Worm (Caenorhabditis elegans) whole organism, L2 larva: ENCODE measurements around the gene kxd-1.

Experiments used
- C34F6.9 ChIP-seq: fragments of 150-350 bp; optimal IDR thresholded peaks from 2 replicates; lab custom pipeline; 2014; ENCODE audit warnings: missing biosample characterization, missing genetic modification characterization
- F13H6.1 ChIP-seq: sonication (generic microtip); optimal IDR thresholded peaks from 2 replicates; lab custom pipeline; 2016; ENCODE audit warnings: missing genetic modification characterization, missing compliant biosample characterization
- R02D3.7 ChIP-seq: fragments of 150-350 bp; optimal IDR thresholded peaks from 2 replicates; lab custom pipeline; 2014; ENCODE audit warnings: missing biosample characterization, missing genetic modification characterization
- Y55F3AM.14 ChIP-seq: fragments of 200-800 bp; sonication (Bioruptor generic); optimal IDR thresholded peaks from 2 replicates; lab custom pipeline; 2018; ENCODE audit warnings: mild to moderate bottlenecking, missing genetic modification characterization, missing compliant biosample characterization
- ZK546.5 ChIP-seq: sonication (generic microtip); optimal IDR thresholded peaks from 2 replicates; lab custom pipeline; 2017; ENCODE audit warnings: missing biosample characterization, missing genetic modification characterization
- alr-1 ChIP-seq: fragments of 150-350 bp; optimal IDR thresholded peaks from 2 replicates; lab custom pipeline; 2014; ENCODE audit warnings: missing biosample characterization, missing genetic modification characterization
- aly-2 ChIP-seq: fragments of 150-350 bp; optimal IDR thresholded peaks from 2 replicates; lab custom pipeline; 2014; ENCODE audit warnings: missing biosample characterization, missing genetic modification characterization
- ceh-82 ChIP-seq: fragments of 150-350 bp; optimal IDR thresholded peaks from 2 replicates; lab custom pipeline; 2014; ENCODE audit warnings: missing biosample characterization, missing genetic modification characterization
- crh-2 ChIP-seq: sonication (generic microtip); optimal IDR thresholded peaks from 2 replicates; lab custom pipeline; 2017; ENCODE audit warnings: missing biosample characterization, missing genetic modification characterization
- elt-3 ChIP-seq: sonication (generic microtip); optimal IDR thresholded peaks from 2 replicates; lab custom pipeline; 2017; ENCODE audit warnings: missing biosample characterization, missing genetic modification characterization
- fos-1 ChIP-seq: fragments of 150-350 bp; optimal IDR thresholded peaks from 2 replicates; lab custom pipeline; 2014; ENCODE audit warnings: missing biosample characterization, missing genetic modification characterization
- gmeb-1 ChIP-seq: fragments of 150-350 bp; optimal IDR thresholded peaks from 2 replicates; lab custom pipeline; 2014; ENCODE audit warnings: missing biosample characterization, missing genetic modification characterization
- lin-11 ChIP-seq: fragments of 150-350 bp; sonication (generic microtip); optimal IDR thresholded peaks from 2 replicates; lab custom pipeline; 2014; ENCODE audit warnings: missing biosample characterization, missing genetic modification characterization, inconsistent platforms, mixed read lengths
- lin-39 ChIP-seq: fragments of 150-350 bp; optimal IDR thresholded peaks from 2 replicates; lab custom pipeline; 2014; ENCODE audit warnings: missing biosample characterization, missing genetic modification reagents, missing genetic modification characterization
- lsy-2 ChIP-seq, 2 experiments: fragments of 150-350 bp in 1 of 2; sonication (generic microtip) in 1 of 2; optimal IDR thresholded peaks; 2 replicates each; lab custom pipeline; 2014 to 2017; ENCODE audit warnings: missing biosample characterization in 2 of 2, missing genetic modification characterization in 2 of 2
- mab-5 ChIP-seq: fragments of 150-350 bp; optimal IDR thresholded peaks from 2 replicates; lab custom pipeline; 2014; ENCODE audit warnings: missing biosample characterization, missing genetic modification characterization
- mbf-1 ChIP-seq: sonication (generic microtip); optimal IDR thresholded peaks from 2 replicates; lab custom pipeline; 2017; ENCODE audit warnings: missing biosample characterization, missing genetic modification characterization
- mdl-1 ChIP-seq, 2 experiments: fragments of 150-350 bp in 1 of 2; sonication (generic microtip) in 1 of 2; optimal IDR thresholded peaks; 2 replicates each; lab custom pipeline; 2017; ENCODE audit warnings: missing biosample characterization in 2 of 2, missing genetic modification characterization in 2 of 2
- nhr-129 ChIP-seq: fragments of 150-350 bp; optimal IDR thresholded peaks from 2 replicates; lab custom pipeline; 2014; ENCODE audit warnings: missing biosample characterization, missing genetic modification characterization
- nhr-21 ChIP-seq: fragments of 150-350 bp; optimal IDR thresholded peaks from 2 replicates; lab custom pipeline; 2014; ENCODE audit warnings: missing biosample characterization, missing genetic modification characterization
- nhr-237 ChIP-seq: fragments of 150-350 bp; optimal IDR thresholded peaks from 2 replicates; lab custom pipeline; 2014; ENCODE audit warnings: missing biosample characterization, missing genetic modification characterization
- nhr-25 ChIP-seq: fragments of 150-350 bp; sonication (generic microtip); optimal IDR thresholded peaks from 3 replicates; lab custom pipeline; 2014; ENCODE audit warnings: missing biosample characterization, missing genetic modification characterization
- nhr-6 ChIP-seq: fragments of 150-350 bp; optimal IDR thresholded peaks from 2 replicates; lab custom pipeline; 2014; ENCODE audit warnings: missing biosample characterization, missing genetic modification characterization
- nhr-77 ChIP-seq: fragments of 150-350 bp; optimal IDR thresholded peaks from 2 replicates; lab custom pipeline; 2014; ENCODE audit warnings: missing biosample characterization, missing genetic modification characterization
- peb-1 ChIP-seq: fragments of 150-350 bp; optimal IDR thresholded peaks from 2 replicates; lab custom pipeline; 2014; ENCODE audit warnings: missing biosample characterization, missing genetic modification characterization
- sma-9 ChIP-seq, 2 experiments: fragments of 150-350 bp in 1 of 2; sonication (generic microtip) in 1 of 2; optimal IDR thresholded peaks; 2 replicates each; lab custom pipeline; 2014 to 2016; ENCODE audit warnings: missing genetic modification characterization in 2 of 2, mild to moderate bottlenecking in 1 of 2, missing biosample characterization in 1 of 2, missing compliant biosample characterization in 1 of 2, missing genetic modification reagents in 1 of 2, moderate library complexity in 1 of 2
- snpc-4 ChIP-seq: fragments of 150-350 bp; optimal IDR thresholded peaks from 2 replicates; lab custom pipeline; 2014; ENCODE audit warnings: missing biosample characterization, missing genetic modification characterization
- unc-39 ChIP-seq: fragments of 150-350 bp; optimal IDR thresholded peaks from 2 replicates; lab custom pipeline; 2014; ENCODE audit warnings: missing biosample characterization, missing genetic modification characterization
- unc-55 ChIP-seq: fragments of 150-350 bp; sonication (generic microtip); optimal IDR thresholded peaks from 3 replicates; lab custom pipeline; 2014; ENCODE audit warnings: missing biosample characterization, missing genetic modification reagents, missing genetic modification characterization
- unc-62 ChIP-seq: fragments of 150-350 bp; optimal IDR thresholded peaks from 2 replicates; lab custom pipeline; 2014; ENCODE audit warnings: missing biosample characterization, missing genetic modification reagents, missing genetic modification characterization
- zag-1 ChIP-seq: fragments of 150-350 bp; optimal IDR thresholded peaks from 2 replicates; lab custom pipeline; 2014; ENCODE audit warnings: missing biosample characterization, missing genetic modification characterization
- ztf-1 ChIP-seq: fragments of 200-800 bp; sonication (Bioruptor generic); conservative IDR thresholded peaks from 2 replicates; pipeline ENCODE4 v1.3.6; 2022; ENCODE audit warnings: missing genetic modification characterization, missing compliant biosample characterization
- ztf-11 ChIP-seq: sonication (generic microtip); optimal IDR thresholded peaks from 2 replicates; lab custom pipeline; 2017; ENCODE audit warnings: missing biosample characterization, missing genetic modification characterization
- ztf-4 ChIP-seq: fragments of 150-350 bp; optimal IDR thresholded peaks from 2 replicates; lab custom pipeline; 2014; ENCODE audit warnings: missing biosample characterization, missing genetic modification characterization

The kxd-1 gene

DNA sequence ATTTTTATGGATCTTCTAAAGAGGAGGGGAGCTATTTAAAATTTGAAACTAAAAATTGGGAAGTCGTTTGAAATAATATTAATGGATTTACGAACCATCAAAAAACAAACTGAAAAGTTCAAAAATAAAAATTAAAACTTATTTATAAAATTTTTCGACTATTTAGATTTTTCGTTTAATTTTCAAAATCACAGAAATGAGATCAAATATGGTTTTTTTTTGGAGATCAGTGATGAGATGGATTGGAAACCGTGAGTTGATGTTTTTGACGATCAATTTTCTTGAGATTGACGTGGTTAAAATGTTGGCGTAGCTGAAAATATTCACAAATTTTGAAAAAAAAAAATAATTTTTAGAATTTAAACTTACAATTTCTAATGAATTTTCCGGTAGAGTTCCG is 2.3 kb upstream of the kxd-1 start, which contains the start of gene C13F10.5:
Gene C13F10.5, minus strand, starts transcription at position 101 of the 400 bp plus-strand sequence.
- TF ChIP-seq C34F6.9 (tag; lab: Kevin White, UChicago) (no peak), ceh-82 (no peak), nhr-77 (tag; lab: Kevin White, UChicago) (no peak), elt-3 (tag; lab: Kevin White, UChicago) (no peak), nhr-129 (tag; lab: Kevin White, UChicago) (no peak), alr-1 (tag; lab: Kevin White, UChicago) (no peak), R02D3.7 (tag; lab: Kevin White, UChicago) (no peak), lin-11 (tag; lab: Kevin White, UChicago) (no peak), Y55F3AM.14 (GFP tag; lab: Kevin White, UChicago) (no peak), lin-39 (tag; lab: Kevin White, UChicago) (no peak), unc-55 (GFP tag; lab: Kevin White, UChicago) (no peak), crh-2 (no peak), ztf-4 (no peak), ZK546.5 (tag; lab: Kevin White, UChicago) (no peak), F13H6.1 (no peak), aly-2 (no peak), nhr-237 (tag; lab: Kevin White, UChicago) (no peak), sma-9 (GFP tag; optimal IDR thresholded peaks at IDR 0.05; lab: Kevin White, UChicago) (no peak), sma-9 (tag; optimal IDR thresholded peaks at IDR 0.05; lab: Kevin White, UChicago) (no peak), nhr-6 (tag; lab: Kevin White, UChicago) (no peak), nhr-21 (tag; lab: Kevin White, UChicago) (no peak)
- TF ChIP-seq, all 48 proteins: peak for 0

DNA sequence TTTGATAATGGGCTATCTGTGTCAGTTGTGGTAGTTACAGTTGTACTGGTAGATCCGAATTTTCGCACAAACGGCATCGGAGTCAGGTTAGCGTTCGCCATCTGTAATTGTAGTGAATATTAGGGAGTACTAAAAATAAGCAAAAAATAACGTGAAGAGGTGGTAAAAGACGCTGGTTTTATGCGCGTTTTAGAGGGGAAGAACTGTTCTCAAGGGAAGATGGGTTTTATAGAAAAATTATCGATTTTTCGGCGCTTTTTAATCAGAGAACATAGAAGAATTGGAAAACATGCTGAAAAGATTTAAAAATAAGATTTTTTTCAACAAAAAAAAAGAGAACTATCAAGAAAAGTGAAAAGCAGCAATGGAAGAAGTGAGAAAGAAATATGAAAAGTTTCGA is 1.9 kb downstream of the kxd-1 start, which contains the start of gene C13F10.7:
Gene C13F10.7, minus strand, starts transcription at position 101 of the 400 bp plus-strand sequence.
- TF ChIP-seq nhr-237 (tag; lab: Kevin White, UChicago): no peak
- no peak for TF ChIP-seq mbf-1 (tag; lab: Kevin White, UChicago)
- TF ChIP-seq nhr-77 (tag; lab: Kevin White, UChicago): no peak
- TF ChIP-seq, all 48 proteins: peak for 0

DNA sequence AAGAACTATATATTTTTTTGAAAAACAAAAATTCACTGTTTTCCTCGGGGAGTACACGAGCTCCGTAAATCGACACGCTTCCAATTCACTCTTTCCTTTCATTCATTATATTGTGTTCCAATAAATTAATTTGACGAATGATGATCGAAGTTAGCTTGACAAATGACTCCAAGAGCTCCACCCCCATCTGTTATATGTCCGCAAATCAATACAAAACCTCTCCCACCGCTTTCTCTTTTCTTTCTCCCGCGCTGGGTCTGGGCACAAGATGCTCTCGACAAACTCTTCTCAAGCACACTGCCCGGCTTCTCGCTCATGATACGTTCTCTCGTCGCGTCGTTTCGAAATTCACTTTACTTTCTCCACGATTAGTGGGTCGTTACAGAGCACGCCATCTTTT is 2.7 kb downstream of the kxd-1 start, which contains the start of gene C13F10.1:
Gene C13F10.1, plus strand, starts transcription at position 138 of the 400 bp plus-strand sequence.
- TF ChIP-seq unc-39 (tag; lab: Kevin White, UChicago): no peak
- no peak for TF ChIP-seq nhr-237 (tag; lab: Kevin White, UChicago)
- TF ChIP-seq unc-62 (GFP tag; lab: Kevin White, UChicago): no peak
- peak; percentile 2 for TF ChIP-seq nhr-129 (tag; lab: Kevin White, UChicago)
- no peak for TF ChIP-seq ztf-1 (GFP tag; lab: Robert Waterston, UW)
- no peak for TF ChIP-seq aly-2
- no peak for TF ChIP-seq mdl-1 (tag; optimal IDR thresholded peaks at IDR 0.05; lab: Kevin White, UChicago)
- no peak for TF ChIP-seq F13H6.1
- TF ChIP-seq ZK546.5 (tag; lab: Kevin White, UChicago): no peak
- TF ChIP-seq alr-1 (tag; lab: Kevin White, UChicago): no peak
- TF ChIP-seq mab-5: peak; percentile 48
- TF ChIP-seq C34F6.9 (tag; lab: Kevin White, UChicago): peak; percentile 45
- TF ChIP-seq nhr-77 (tag; lab: Kevin White, UChicago): no peak
- TF ChIP-seq lsy-2 (tag; optimal IDR thresholded peaks at IDR 0.05; lab: Kevin White, UChicago): no peak
- no peak for TF ChIP-seq Y55F3AM.14 (GFP tag; lab: Kevin White, UChicago)
- peak; percentile 16 for TF ChIP-seq unc-55 (GFP tag; lab: Kevin White, UChicago)
- TF ChIP-seq zag-1: no peak
- no peak for TF ChIP-seq ztf-11 (tag; lab: Kevin White, UChicago)
- no peak for TF ChIP-seq fos-1 (tag; lab: Kevin White, UChicago)
- TF ChIP-seq snpc-4: no peak

DNA sequence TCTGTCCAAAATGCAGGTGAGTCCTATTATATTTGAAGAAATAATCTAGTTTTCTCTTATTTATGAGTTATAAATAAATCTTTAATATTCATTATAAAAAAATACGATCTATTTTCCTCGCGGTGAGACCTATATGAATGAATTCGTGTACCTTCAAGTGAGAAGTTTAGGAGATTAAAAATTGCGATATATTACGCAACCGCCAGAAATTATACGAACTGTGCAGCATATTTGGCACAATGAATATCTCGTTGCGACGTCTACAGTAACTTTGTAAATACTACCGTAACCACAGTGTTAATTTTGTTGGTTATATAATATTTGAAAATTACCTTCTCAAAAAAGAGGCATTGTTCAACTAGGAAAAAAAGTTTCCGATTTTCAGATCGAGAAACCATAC is 3.1 kb downstream of the kxd-1 start:
- TF ChIP-seq unc-39 (tag; lab: Kevin White, UChicago) (no peak), peb-1 (tag; lab: Kevin White, UChicago) (no peak), ztf-1 (GFP tag; lab: Robert Waterston, UW) (no peak), lsy-2 (tag; optimal IDR thresholded peaks at IDR 0.05; lab: Kevin White, UChicago) (no peak), gmeb-1 (no peak), elt-3 (tag; lab: Kevin White, UChicago) (no peak), nhr-25 (tag; lab: Kevin White, UChicago) (no peak), R02D3.7 (tag; lab: Kevin White, UChicago) (no peak), unc-55 (GFP tag; lab: Kevin White, UChicago) (no peak)
- TF ChIP-seq, all 48 proteins: peak for 0
